Fruit fly (Drosophila melanogaster) whole organism, pupa: ENCODE measurements around the gene CG14384.

Experiments used
- CG10348 ChIP-seq: fragments of 200-800 bp; sonication (Bioruptor generic); IDR thresholded peaks from 2 replicates; pipeline ENCODE4 v1.3.6; 2022; ENCODE audit warnings: missing biosample characterization, missing genetic modification characterization
- CG12605 ChIP-seq: fragments of 200-800 bp; sonication (Bioruptor generic); IDR thresholded peaks from 2 replicates; pipeline ENCODE4 v1.3.6; 2022; ENCODE audit warnings: missing biosample characterization, missing genetic modification characterization
- CG14655 ChIP-seq: fragments of 200-800 bp; sonication (Bioruptor generic); optimal IDR thresholded peaks from 3 replicates; lab custom pipeline; 2017; ENCODE audit warnings: mild to moderate bottlenecking, missing biosample characterization, missing genetic modification reagents, missing genetic modification characterization
- CG17806 ChIP-seq: fragments of 200-800 bp; sonication (Bioruptor generic); optimal IDR thresholded peaks from 2 replicates; lab custom pipeline; 2018; ENCODE audit warnings: missing biosample characterization, mild to moderate bottlenecking, missing genetic modification characterization, moderate library complexity
- CG32121 ChIP-seq: fragments of 200-800 bp; sonication (Bioruptor generic); IDR thresholded peaks from 2 replicates; pipeline ENCODE4 v1.3.6; 2022; ENCODE audit warnings: missing biosample characterization, missing genetic modification characterization
- CG34367 ChIP-seq: fragments of 200-800 bp; sonication (Bioruptor generic); optimal IDR thresholded peaks from 2 replicates; lab custom pipeline; 2018; ENCODE audit warnings: missing biosample characterization, mild to moderate bottlenecking, missing genetic modification characterization
- CG4496 ChIP-seq: fragments of 200-800 bp; sonication (Bioruptor generic); IDR thresholded peaks from 3 replicates; pipeline ENCODE4 v1.3.6; 2022; ENCODE audit warnings: missing biosample characterization, missing genetic modification characterization
- CG8159 ChIP-seq: fragments of 200-800 bp; sonication (Bioruptor generic); optimal IDR thresholded peaks from 3 replicates; lab custom pipeline; 2018; ENCODE audit warnings: missing biosample characterization, mild to moderate bottlenecking, missing genetic modification characterization, moderate library complexity
- CG9948 ChIP-seq: fragments of 200-800 bp; sonication (Bioruptor generic); optimal IDR thresholded peaks from 2 replicates; lab custom pipeline; 2018; ENCODE audit warnings: missing biosample characterization, mild to moderate bottlenecking, missing genetic modification characterization, moderate library complexity
- EcR ChIP-seq: fragments of 200-800 bp; sonication (Bioruptor generic); optimal IDR thresholded peaks from 3 replicates; lab custom pipeline; 2019; ENCODE audit warnings: missing biosample characterization, missing genetic modification characterization, mild to moderate bottlenecking, moderate library complexity, missing genetic modification reagents
- Pif1A ChIP-seq: fragments of 200-800 bp; sonication (Bioruptor generic); optimal IDR thresholded peaks from 3 replicates; lab custom pipeline; 2016; ENCODE audit warnings: missing biosample characterization, missing genetic modification characterization
- Pif1B ChIP-seq: fragments of 200-800 bp; sonication (Bioruptor generic); optimal IDR thresholded peaks from 3 replicates; lab custom pipeline; 2016; ENCODE audit warnings: missing biosample characterization, missing genetic modification characterization
- fd96Ca ChIP-seq: fragments of 200-800 bp; sonication (Bioruptor generic); IDR thresholded peaks from 3 replicates; pipeline ENCODE4 v1.3.6; 2022; ENCODE audit warnings: missing biosample characterization, missing genetic modification characterization
- rn ChIP-seq: fragments of 200-800 bp; sonication (Bioruptor generic); IDR thresholded peaks from 2 replicates; pipeline ENCODE4 v1.3.6; 2022; ENCODE audit warnings: missing biosample characterization, missing genetic modification characterization

DNA sequence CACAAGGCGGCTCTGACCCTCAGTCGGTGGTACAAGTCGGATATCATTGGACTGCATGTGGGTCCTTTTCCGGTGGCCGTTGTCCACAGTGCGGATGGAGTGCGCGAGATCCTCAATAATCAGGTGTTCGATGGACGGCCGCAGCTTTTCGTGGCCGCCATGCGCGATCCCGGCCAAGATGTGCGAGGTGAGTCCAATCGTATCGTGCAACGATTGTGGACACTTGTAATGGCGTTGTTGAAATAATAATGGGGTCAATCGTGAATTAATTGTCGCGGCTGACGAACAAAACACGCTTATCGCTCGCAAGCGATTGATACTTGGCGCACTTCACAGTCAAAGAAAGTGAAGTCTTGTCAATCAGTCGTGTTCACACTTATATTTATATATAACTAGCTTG, 3.5 kb downstream of the CG14384 start:
- TF ChIP-seq Pif1B (no peak), rn (GFP tag; lab: Robert Waterston, UW) (no peak), CG32121 (no peak), EcR (GFP tag; lab: Kevin White, UChicago) (no peak), Pif1A (GFP tag; lab: Kevin White, UChicago) (no peak), CG17806 (tag; lab: Kevin White, UChicago) (no peak), CG14655 (GFP tag; lab: Kevin White, UChicago) (no peak), CG4496 (no peak), CG10348 (GFP tag; lab: Robert Waterston, UW) (no peak), CG9948 (tag; lab: Kevin White, UChicago) (no peak), CG8159 (tag; lab: Kevin White, UChicago) (no peak), CG34367 (tag; lab: Kevin White, UChicago) (no peak), fd96Ca (GFP tag; lab: Robert Waterston, UW) (no peak), CG12605 (GFP tag; lab: Robert Waterston, UW) (no peak)
